Worm (Caenorhabditis elegans): Measurements from ENCODE around the gene sfxn-1.3.

DNA sequence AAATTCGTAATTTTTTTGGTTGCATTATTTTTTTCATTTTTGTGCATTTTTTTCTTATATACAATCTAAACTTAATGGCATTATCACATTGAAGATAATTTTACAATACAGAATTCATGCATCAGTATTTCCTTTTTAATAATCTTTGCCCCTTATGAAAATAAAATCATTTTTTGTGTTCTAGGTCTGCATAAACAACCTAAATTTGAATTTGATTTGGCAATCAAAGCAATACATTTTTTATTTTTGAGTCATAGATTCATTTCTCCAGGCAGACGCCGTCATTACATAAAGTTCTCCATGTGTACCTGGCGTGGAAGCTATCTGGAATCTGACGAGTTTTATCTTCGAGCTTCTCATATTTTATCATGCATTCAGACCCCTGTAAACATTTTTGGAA lies 4.8 kb upstream of the sfxn-1.3 start, which contains the start of gene srh-140:
- TF ChIP-seq pha-4 (tag; optimal IDR thresholded peaks at IDR 0.05), result no peak
- no peak for TF ChIP-seq unc-62 (GFP tag; optimal IDR thresholded peaks at IDR 0.05)
- TF ChIP-seq sptf-1 (tag; optimal IDR thresholded peaks at IDR 0.05), result no peak
- TF ChIP-seq nhr-237 (tag; optimal IDR thresholded peaks at IDR 0.05), result no peak
- no peak for TF ChIP-seq unc-39 (tag; optimal IDR thresholded peaks at IDR 0.05)
- no peak for TF ChIP-seq ztf-11 (tag; optimal IDR thresholded peaks at IDR 0.05)
- TF ChIP-seq zip-8 (tag; optimal IDR thresholded peaks at IDR 0.05), result no peak
